Fruit fly (Drosophila melanogaster) whole organism, embryonic: ENCODE measurements around the gene CG14302.

Source experiments
- Aef1 ChIP-seq: fragments of 200-800 bp; sonication (Bioruptor generic); IDR thresholded peaks from 3 replicates; pipeline ENCODE4 v1.3.6; 2022; ENCODE audit warnings: missing biosample characterization, missing genetic modification characterization
- Bteb2 ChIP-seq: fragments of 200-800 bp; sonication (Bioruptor generic); optimal IDR thresholded peaks from 2 replicates; lab custom pipeline; 2016; ENCODE audit warnings: missing biosample characterization, missing genetic modification characterization
- CG10274 ChIP-seq: fragments of 200-800 bp; sonication (Bioruptor generic); optimal IDR thresholded peaks from 3 replicates; lab custom pipeline; 2017; ENCODE audit warnings: missing biosample characterization, mild to moderate bottlenecking, missing genetic modification characterization
- CG12659 ChIP-seq: fragments of 200-800 bp; sonication (Bioruptor generic); optimal IDR thresholded peaks from 3 replicates; lab custom pipeline; 2017; ENCODE audit warnings: mild to moderate bottlenecking, missing biosample characterization, missing genetic modification reagents, missing genetic modification characterization
- CG1647 ChIP-seq: fragments of 200-800 bp; sonication (Bioruptor generic); optimal IDR thresholded peaks from 3 replicates; lab custom pipeline; 2016; ENCODE audit warnings: missing biosample characterization, missing genetic modification characterization
- CG2678 ChIP-seq: fragments of 200-800 bp; sonication (Bioruptor generic); optimal IDR thresholded peaks from 3 replicates; lab custom pipeline; 2019; ENCODE audit warnings: missing biosample characterization, mild to moderate bottlenecking, missing genetic modification characterization, moderate library complexity
- CG2875 ChIP-seq: fragments of 200-800 bp; sonication (Bioruptor generic); optimal IDR thresholded peaks from 2 replicates; lab custom pipeline; 2017; ENCODE audit warnings: missing biosample characterization, mild to moderate bottlenecking, missing genetic modification characterization, missing genetic modification reagents
- CG3065 ChIP-seq: fragments of 200-800 bp; sonication (Bioruptor generic); optimal IDR thresholded peaks from 2 replicates; lab custom pipeline; 2016; ENCODE audit warnings: missing biosample characterization, missing genetic modification characterization
- CG3726 ChIP-seq: fragments of 200-800 bp; sonication (Bioruptor generic); IDR thresholded peaks from 3 replicates; pipeline ENCODE4, ENCODE4 v1.3.6; 2022; ENCODE audit warnings: missing biosample characterization, missing genetic modification characterization
- CG3838 ChIP-seq: fragments of 200-800 bp; sonication (Bioruptor generic); optimal IDR thresholded peaks from 3 replicates; lab custom pipeline; 2016; ENCODE audit warnings: missing biosample characterization, missing genetic modification characterization
- CG4404 ChIP-seq: fragments of 200-800 bp; sonication (Bioruptor generic); IDR thresholded peaks from 2 replicates; pipeline ENCODE4 v1.3.6; 2022; ENCODE audit warnings: missing biosample characterization, missing genetic modification characterization
- CG4707 ChIP-seq: fragments of 200-800 bp; sonication (Bioruptor generic); optimal IDR thresholded peaks from 2 replicates; lab custom pipeline; 2018; ENCODE audit warnings: missing biosample characterization, mild to moderate bottlenecking, missing genetic modification characterization, moderate library complexity
- CG5953 ChIP-seq: fragments of 200-800 bp; sonication (Bioruptor generic); IDR thresholded peaks from 2 replicates; pipeline ENCODE4 v1.3.6; 2022; ENCODE audit warnings: missing biosample characterization, missing genetic modification characterization
- CG6689 ChIP-seq: fragments of 200-800 bp; sonication (Bioruptor generic); IDR thresholded peaks from 2 replicates; pipeline ENCODE4 v1.3.6; 2022; ENCODE audit warnings: missing biosample characterization, missing genetic modification characterization
- CG7271 ChIP-seq: fragments of 200-800 bp; sonication (Bioruptor generic); optimal IDR thresholded peaks from 2 replicates; lab custom pipeline; 2018; ENCODE audit warnings: missing biosample characterization, mild to moderate bottlenecking, missing genetic modification characterization, moderate library complexity
- CG9797 ChIP-seq: fragments of 200-800 bp; sonication (Bioruptor generic); optimal IDR thresholded peaks from 3 replicates; lab custom pipeline; 2018; ENCODE audit warnings: missing biosample characterization, mild to moderate bottlenecking, missing genetic modification characterization
- CG9817 ChIP-seq: fragments of 200-800 bp; sonication (Bioruptor generic); optimal IDR thresholded peaks from 2 replicates; lab custom pipeline; 2018; ENCODE audit warnings: missing biosample characterization, mild to moderate bottlenecking, missing genetic modification characterization, moderate library complexity
- Dip2 ChIP-seq: fragments of 200-800 bp; sonication (Bioruptor generic); IDR thresholded peaks from 2 replicates; pipeline ENCODE4 v1.3.6; 2022; ENCODE audit warnings: missing biosample characterization, missing genetic modification characterization
- HHEX ChIP-seq: fragments of 200-800 bp; sonication (Bioruptor generic); optimal IDR thresholded peaks from 3 replicates; lab custom pipeline; 2017; ENCODE audit warnings: missing biosample characterization, mild to moderate bottlenecking, missing genetic modification characterization, missing genetic modification reagents
- HLH3B ChIP-seq: fragments of 200-800 bp; sonication (Bioruptor generic); IDR thresholded peaks from 2 replicates; pipeline ENCODE4 v1.3.6; 2022; ENCODE audit warnings: missing biosample characterization, missing genetic modification characterization
- HmgZ ChIP-seq: fragments of 200-800 bp; sonication (Bioruptor generic); optimal IDR thresholded peaks from 2 replicates; lab custom pipeline; 2018; ENCODE audit warnings: missing biosample characterization, mild to moderate bottlenecking, missing genetic modification characterization
- NfI ChIP-seq: fragments of 200-800 bp; sonication (Bioruptor generic); optimal IDR thresholded peaks from 3 replicates; lab custom pipeline; 2018; ENCODE audit warnings: missing biosample characterization, mild to moderate bottlenecking, missing genetic modification characterization, moderate library complexity
- PHDP ChIP-seq: fragments of 200-800 bp; sonication (Bioruptor generic); optimal IDR thresholded peaks from 3 replicates; lab custom pipeline; 2018; ENCODE audit warnings: missing biosample characterization, mild to moderate bottlenecking, missing genetic modification characterization, moderate library complexity
- Poxn ChIP-seq: fragments of 200-800 bp; sonication (Bioruptor generic); IDR thresholded peaks from 2 replicates; pipeline ENCODE4 v1.3.6; 2022; ENCODE audit warnings: missing biosample characterization, missing genetic modification characterization
- Rx ChIP-seq: fragments of 200-800 bp; sonication (Bioruptor generic); IDR thresholded peaks from 2 replicates; pipeline ENCODE4 v1.3.6; 2022; ENCODE audit warnings: missing biosample characterization, missing genetic modification characterization
- Six4 ChIP-seq: fragments of 200-800 bp; sonication (Bioruptor generic); optimal IDR thresholded peaks from 2 replicates; lab custom pipeline; 2016; ENCODE audit warnings: missing biosample characterization, missing genetic modification characterization
- Xrp1 ChIP-seq: fragments of 200-800 bp; sonication (Bioruptor generic); IDR thresholded peaks from 2 replicates; pipeline ENCODE4 v1.3.6; 2022; ENCODE audit warnings: missing biosample characterization, missing genetic modification characterization
- ash1 ChIP-seq: fragments of 200-800 bp; sonication (Bioruptor generic); optimal IDR thresholded peaks from 2 replicates; lab custom pipeline; 2018; ENCODE audit warnings: missing biosample characterization, mild to moderate bottlenecking, missing genetic modification characterization
- bbx ChIP-seq: fragments of 200-800 bp; sonication (Bioruptor generic); IDR thresholded peaks from 2 replicates; pipeline ENCODE4 v1.3.6; 2022; ENCODE audit warnings: missing biosample characterization, missing genetic modification characterization; ENCODE audit not compliant: partially characterized antibody
- br ChIP-seq: fragments of >200 bp; optimal IDR thresholded peaks from 2 replicates; lab custom pipeline; 2017
- crp ChIP-seq, 2 experiments: fragments of 200-800 bp; sonication (Bioruptor generic); optimal IDR thresholded peaks; 2 replicates in 1 of 2; 3 replicates in 1 of 2; lab custom pipeline; 2017; ENCODE audit warnings: missing biosample characterization in 2 of 2, missing genetic modification characterization in 2 of 2, mild to moderate bottlenecking in 1 of 2, moderate library complexity in 1 of 2
- cwo ChIP-seq: fragments of 200-800 bp; sonication (Bioruptor generic); optimal IDR thresholded peaks from 3 replicates; lab custom pipeline; 2017; ENCODE audit warnings: missing biosample characterization, missing genetic modification characterization, mild to moderate bottlenecking, moderate library complexity, missing genetic modification reagents
- da ChIP-seq: fragments of 200-800 bp; sonication (Bioruptor generic); optimal IDR thresholded peaks from 2 replicates; lab custom pipeline; 2016; ENCODE audit warnings: missing biosample characterization, missing genetic modification characterization
- dm ChIP-seq: fragments of 200-800 bp; sonication (Bioruptor generic); optimal IDR thresholded peaks from 3 replicates; lab custom pipeline; 2016; ENCODE audit warnings: missing biosample characterization, missing genetic modification characterization
- emc ChIP-seq: fragments of 200-800 bp; sonication (Bioruptor generic); optimal IDR thresholded peaks from 2 replicates; lab custom pipeline; 2016; ENCODE audit warnings: missing biosample characterization, missing genetic modification characterization
- gsb ChIP-seq: fragments of 200-800 bp; sonication (Bioruptor generic); IDR thresholded peaks from 2 replicates; pipeline ENCODE4 v1.3.6; 2022; ENCODE audit warnings: missing biosample characterization, missing genetic modification characterization
- kni ChIP-seq: fragments of 200-800 bp; sonication (Bioruptor generic); optimal IDR thresholded peaks from 3 replicates; lab custom pipeline; 2017; ENCODE audit warnings: mild to moderate bottlenecking, missing biosample characterization, missing genetic modification reagents, missing genetic modification characterization
- lov ChIP-seq, 2 experiments: fragments of 200-800 bp in 1 of 2; fragments of >200 bp in 1 of 2; sonication (Bioruptor generic) in 1 of 2; IDR thresholded peaks in 1 of 2; optimal IDR thresholded peaks in 1 of 2; 2 replicates in 1 of 2; 3 replicates in 1 of 2; pipeline versions ENCODE4 v1.3.6 to Lab custom; 2017 to 2022; ENCODE audit warnings: missing biosample characterization in 1 of 2, missing genetic modification characterization in 1 of 2
- nerfin-2 ChIP-seq: fragments of 200-800 bp; sonication (Bioruptor generic); IDR thresholded peaks from 2 replicates; pipeline ENCODE4 v1.3.6; 2022; ENCODE audit warnings: missing biosample characterization, missing genetic modification characterization; ENCODE audit not compliant: partially characterized antibody
- peb ChIP-seq: fragments of 200-800 bp; sonication (Bioruptor generic); IDR thresholded peaks from 2 replicates; pipeline ENCODE4 v1.3.6; 2022; ENCODE audit warnings: missing biosample characterization, missing genetic modification characterization
- prd ChIP-seq, 3 experiments: fragments of >200 bp in 2 of 3; fragments of 200-800 bp in 1 of 3; sonication (Bioruptor generic) in 1 of 3; optimal IDR thresholded peaks in 2 of 3; IDR thresholded peaks in 1 of 3; 2 replicates in 2 of 3; 3 replicates in 1 of 3; pipeline versions ENCODE4 v1.3.6 to Lab custom; 2017 to 2022; ENCODE audit warnings: missing biosample characterization in 1 of 3, missing genetic modification characterization in 1 of 3
- pzg ChIP-seq: fragments of 200-800 bp; sonication (Bioruptor generic); optimal IDR thresholded peaks from 3 replicates; lab custom pipeline; 2018; ENCODE audit warnings: missing biosample characterization, mild to moderate bottlenecking, missing genetic modification characterization, moderate library complexity
- seq ChIP-seq: fragments of 200-800 bp; sonication (Bioruptor generic); IDR thresholded peaks from 2 replicates; pipeline ENCODE4 v1.3.6; 2022; ENCODE audit warnings: missing biosample characterization, missing genetic modification characterization
- stwl ChIP-seq: fragments of 200-800 bp; sonication (Bioruptor generic); optimal IDR thresholded peaks from 3 replicates; lab custom pipeline; 2018; ENCODE audit warnings: missing biosample characterization, mild to moderate bottlenecking, missing genetic modification characterization, moderate library complexity
- tup ChIP-seq: fragments of 200-800 bp; sonication (Bioruptor generic); optimal IDR thresholded peaks from 2 replicates; lab custom pipeline; 2016; ENCODE audit warnings: missing biosample characterization, mild to moderate bottlenecking, missing genetic modification characterization, moderate library complexity
- unc-4 ChIP-seq: fragments of 200-800 bp; sonication (Bioruptor generic); IDR thresholded peaks from 2 replicates; pipeline ENCODE4 v1.3.6; 2022; ENCODE audit warnings: missing biosample characterization, missing genetic modification characterization; ENCODE audit not compliant: partially characterized antibody
- usp ChIP-seq: fragments of >200 bp; optimal IDR thresholded peaks from 2 replicates; lab custom pipeline; 2017; ENCODE audit warnings: missing biosample characterization, missing genetic modification characterization
- zfh2 ChIP-seq: fragments of 200-800 bp; sonication (Bioruptor generic); optimal IDR thresholded peaks from 2 replicates; lab custom pipeline; 2016; ENCODE audit warnings: missing biosample characterization, missing genetic modification characterization

The CG14302 gene

dm6 chr3R:18739978-18740954 lies 7.8 kb downstream of the CG14302 start (continued):
- TF ChIP-seq CG7271 (tag; lab: Kevin White, UChicago): no peak
- TF ChIP-seq gsb (GFP tag; lab: Robert Waterston, UW): no peak
- no peak for TF ChIP-seq Bteb2
- TF ChIP-seq CG4707 (GFP tag; lab: Kevin White, UChicago): no peak
- no peak for TF ChIP-seq lov (optimal IDR thresholded peaks at IDR 0.05; lab: Kevin White, UChicago)
- TF ChIP-seq lov (GFP tag; IDR thresholded peaks at IDR 0.05; lab: Robert Waterston, UW): no peak
- TF ChIP-seq usp (GFP tag; lab: Kevin White, UChicago): no peak
- no peak for TF ChIP-seq dm (GFP tag; lab: Kevin White, UChicago)
- TF ChIP-seq PHDP (tag; lab: Kevin White, UChicago): peak; percentile 17
- TF ChIP-seq CG9797 (GFP tag; lab: Kevin White, UChicago): no peak
- TF ChIP-seq tup (GFP tag; lab: Kevin White, UChicago): no peak
- TF ChIP-seq ash1 (GFP tag; lab: Kevin White, UChicago): no peak
- TF ChIP-seq pzg (GFP tag; lab: Kevin White, UChicago): no peak
- TF ChIP-seq HHEX: no peak
- TF ChIP-seq Xrp1: no peak
- no peak for TF ChIP-seq stwl
- peak; percentile 26 for TF ChIP-seq CG2678 (tag; lab: Kevin White, UChicago)
- no peak for TF ChIP-seq Poxn
- TF ChIP-seq peb: no peak
- TF ChIP-seq CG2875 (GFP tag; lab: Kevin White, UChicago): no peak
- TF ChIP-seq Six4 (GFP tag; lab: Kevin White, UChicago): no peak
- TF ChIP-seq CG3726 (GFP tag; lab: Robert Waterston, UW): no peak
- TF ChIP-seq CG4404 (GFP tag; lab: Robert Waterston, UW): no peak
- no peak for TF ChIP-seq nerfin-2
- peak; percentile 91 for TF ChIP-seq cwo (GFP tag; lab: Kevin White, UChicago)
- no peak for TF ChIP-seq da (GFP tag; lab: Kevin White, UChicago)
- TF ChIP-seq CG12659 (GFP tag; lab: Kevin White, UChicago): no peak
- peak; percentile 53 for TF ChIP-seq kni (GFP tag; lab: Kevin White, UChicago)
- no peak for TF ChIP-seq HLH3B
- TF ChIP-seq seq (GFP tag; lab: Robert Waterston, UW): 0 out of 2 replicates have a peak, but pooled peaks have one; percentile 19
- TF ChIP-seq Dip2 (GFP tag; lab: Robert Waterston, UW): no peak
- no peak for TF ChIP-seq emc (GFP tag; lab: Kevin White, UChicago)
- no peak for TF ChIP-seq br (lab: Kevin White, UChicago)
- no peak for TF ChIP-seq zfh2 (GFP tag; lab: Kevin White, UChicago)
- no peak for TF ChIP-seq Rx
- TF ChIP-seq CG3065 (GFP tag; lab: Kevin White, UChicago): no peak
- TF ChIP-seq Aef1: no peak
- TF ChIP-seq CG1647 (GFP tag; lab: Kevin White, UChicago): no peak
- no peak for TF ChIP-seq prd (optimal IDR thresholded peaks at IDR 0.05; lab: Kevin White, UChicago)
- no peak for TF ChIP-seq prd (GFP tag; IDR thresholded peaks at IDR 0.05; lab: Robert Waterston, UW)
- no peak; the same call in 1 of the 2 replicates for TF ChIP-seq unc-4 (GFP tag; lab: Robert Waterston, UW)
- TF ChIP-seq crp (GFP tag; optimal IDR thresholded peaks at IDR 0.05; lab: Kevin White, UChicago): no peak
- TF ChIP-seq CG9817 (tag; lab: Kevin White, UChicago): no peak
- TF ChIP-seq CG3838: no peak
- no peak for TF ChIP-seq CG6689
- no peak for TF ChIP-seq CG10274 (GFP tag; lab: Kevin White, UChicago)
- TF ChIP-seq CG5953: no peak
- TF ChIP-seq HmgZ (tag; lab: Kevin White, UChicago): peak; percentile 28
- peak; percentile 37; the same call in 1 of the 2 replicates for TF ChIP-seq bbx
- no peak for TF ChIP-seq NfI
